Fruit fly (Drosophila melanogaster): ENCODE results near the gene Amt.

The Amt gene

dm6 chr3R:15218824-15219576 is 29.9 kb downstream of the Amt start, which contains the start of the genes SIDL and CG12241 (continued):
- TF ChIP-seq Eip74EF (GFP tag; optimal IDR thresholded peaks at IDR 0.05): no peak
- TF ChIP-seq CG17186 (GFP tag; optimal IDR thresholded peaks at IDR 0.05): no peak
- TF ChIP-seq Dbx (GFP tag; IDR thresholded peaks at IDR 0.05): peak; percentile 94
- TF ChIP-seq dimm (GFP tag; IDR thresholded peaks at IDR 0.05): no peak
- TF ChIP-seq tup (GFP tag; optimal IDR thresholded peaks at IDR 0.05): no peak
- TF ChIP-seq CG6254 (GFP tag; optimal IDR thresholded peaks at IDR 0.05): no peak
- no peak for TF ChIP-seq CG1529 (GFP tag; optimal IDR thresholded peaks at IDR 0.05)
- TF ChIP-seq CG10654 (GFP tag; optimal IDR thresholded peaks at IDR 0.05): peak; percentile 71
- TF ChIP-seq ATbp (GFP tag; optimal IDR thresholded peaks at IDR 0.05): no peak
- TF ChIP-seq grau (tag; optimal IDR thresholded peaks at IDR 0.05): peak; percentile 57
- peak; percentile 12 for TF ChIP-seq dmrt11E (tag; optimal IDR thresholded peaks at IDR 0.05)
- TF ChIP-seq CG10959 (GFP tag; IDR thresholded peaks at IDR 0.05): peak; percentile 63
- TF ChIP-seq dysf (GFP tag; IDR thresholded peaks at IDR 0.05): peak; percentile 96
- peak; percentile 93 for TF ChIP-seq nmo (GFP tag; optimal IDR thresholded peaks at IDR 0.05)
- TF ChIP-seq Nf-YB (GFP tag; optimal IDR thresholded peaks at IDR 0.05): no peak
- TF ChIP-seq CG1647 (GFP tag; optimal IDR thresholded peaks at IDR 0.05): peak; percentile 81
- TF ChIP-seq CG12236 (GFP tag; optimal IDR thresholded peaks at IDR 0.05): no peak
- peak; percentile 96 for TF ChIP-seq CG14441 (GFP tag; IDR thresholded peaks at IDR 0.05)
- no peak for TF ChIP-seq usp (GFP tag; optimal IDR thresholded peaks at IDR 0.05)
- peak; percentile 75 for TF ChIP-seq luna (GFP tag; optimal IDR thresholded peaks at IDR 0.05)
- no peak for TF ChIP-seq hkb (optimal IDR thresholded peaks at IDR 0.05)
- TF ChIP-seq hkb (GFP tag; IDR thresholded peaks at IDR 0.05): peak; percentile 93
- peak; percentile 64 for TF ChIP-seq CG8388 (GFP tag; optimal IDR thresholded peaks at IDR 0.05)
- peak; percentile 81 for TF ChIP-seq CG16779 (GFP tag; IDR thresholded peaks at IDR 0.05)
- TF ChIP-seq GATAe (GFP tag; conservative IDR thresholded peaks at IDR 0.05): peak; percentile 84
- no peak for TF ChIP-seq kni (GFP tag; optimal IDR thresholded peaks at IDR 0.05)
- TF ChIP-seq Dfd (GFP tag; optimal IDR thresholded peaks at IDR 0.05): no peak
- TF ChIP-seq fd102C (GFP tag; optimal IDR thresholded peaks at IDR 0.05): no peak
- TF ChIP-seq bcd (GFP tag; optimal IDR thresholded peaks at IDR 0.05): peak; percentile 87
- no peak for TF ChIP-seq CG6813 (GFP tag; optimal IDR thresholded peaks at IDR 0.05)
- TF ChIP-seq bowl (GFP tag; IDR thresholded peaks at IDR 0.05): no peak; the same call in 1 of the 2 replicates
- peak; percentile 71 for TF ChIP-seq sim (GFP tag; IDR thresholded peaks at IDR 0.05)
- TF ChIP-seq psq (GFP tag; optimal IDR thresholded peaks at IDR 0.05): peak; percentile 13
- peak; percentile 18 for TF ChIP-seq CG4617 (GFP tag; optimal IDR thresholded peaks at IDR 0.05; ENCODE audit: borderline replicate concordance)
- TF ChIP-seq gsb (GFP tag; IDR thresholded peaks at IDR 0.05): peak; percentile 82
- TF ChIP-seq oc (tag; optimal IDR thresholded peaks at IDR 0.05): no peak
- TF ChIP-seq CG32767 (GFP tag; IDR thresholded peaks at IDR 0.05): no peak
- peak; percentile 85 for TF ChIP-seq CG6175 (GFP tag; IDR thresholded peaks at IDR 0.05)
- 0 out of 4 replicates have a peak, but pooled peaks have one; percentile 41 for TF ChIP-seq Dll (GFP tag; IDR thresholded peaks at IDR 0.05; ENCODE audit: partially characterized antibody)
- no peak for TF ChIP-seq CG30431 (GFP tag; optimal IDR thresholded peaks at IDR 0.05)
- peak in 1 of 3 experiments; percentile 45 for TF ChIP-seq lola (GFP tag; optimal IDR thresholded peaks at IDR 0.05)
- TF ChIP-seq CG4328 (GFP tag; optimal IDR thresholded peaks at IDR 0.05): no peak
- peak; percentile 89 for TF ChIP-seq CG11085 (GFP tag; IDR thresholded peaks at IDR 0.05)
- no peak for TF ChIP-seq prd (optimal IDR thresholded peaks at IDR 0.05)
- peak; percentile 96 for TF ChIP-seq prd (GFP tag; IDR thresholded peaks at IDR 0.05)
- peak; percentile 90 for TF ChIP-seq CG9215 (GFP tag; IDR thresholded peaks at IDR 0.05)
- TF ChIP-seq vfl (GFP tag; optimal IDR thresholded peaks at IDR 0.05): peak; percentile 48
- peak; percentile 86 for TF ChIP-seq CG4404 (GFP tag; IDR thresholded peaks at IDR 0.05)
- TF ChIP-seq pho (GFP tag; optimal IDR thresholded peaks at IDR 0.05): peak; percentile 79
- TF ChIP-seq rib (GFP tag; IDR thresholded peaks at IDR 0.05): peak; percentile 91

Data from whole organism, embryonic.